Worm (Caenorhabditis elegans) whole organism, L4/young adult: Measurements from ENCODE around the gene scl-23.

Source experiments
- W03F9.2 ChIP-seq: fragments of 150-350 bp; optimal IDR thresholded peaks from 2 replicates; lab custom pipeline; 2014; ENCODE audit warnings: missing biosample characterization, missing genetic modification characterization
- dao-5 ChIP-seq: sonication (generic microtip); optimal IDR thresholded peaks from 2 replicates; lab custom pipeline; 2016; ENCODE audit warnings: missing genotype, missing genetic modification characterization, moderate library complexity, missing compliant biosample characterization
- him-1 ChIP-seq: sonication (generic microtip); optimal IDR thresholded peaks from 2 replicates; lab custom pipeline; 2016; ENCODE audit warnings: missing genotype, missing genetic modification reagents, missing genetic modification characterization, missing compliant biosample characterization

ce11 chrIV:89991-90390 is at the start of gene scl-23:
- no peak for TF ChIP-seq him-1 (tag; lab: Kevin White, UChicago)
- TF ChIP-seq W03F9.2 (tag; lab: Kevin White, UChicago): no peak
- no peak for TF ChIP-seq dao-5 (tag; lab: Kevin White, UChicago)
